Worm (Caenorhabditis elegans) whole organism, L4/young adult: Measurements from ENCODE around the gene Y71H2AM.1.

Source experiments
- W03F9.2 ChIP-seq: fragments of 150-350 bp; optimal IDR thresholded peaks from 2 replicates; lab custom pipeline; 2014; ENCODE audit warnings: missing biosample characterization, missing genetic modification characterization
- dao-5 ChIP-seq: sonication (generic microtip); optimal IDR thresholded peaks from 2 replicates; lab custom pipeline; 2016; ENCODE audit warnings: missing genotype, missing genetic modification characterization, moderate library complexity, missing compliant biosample characterization

DNA sequence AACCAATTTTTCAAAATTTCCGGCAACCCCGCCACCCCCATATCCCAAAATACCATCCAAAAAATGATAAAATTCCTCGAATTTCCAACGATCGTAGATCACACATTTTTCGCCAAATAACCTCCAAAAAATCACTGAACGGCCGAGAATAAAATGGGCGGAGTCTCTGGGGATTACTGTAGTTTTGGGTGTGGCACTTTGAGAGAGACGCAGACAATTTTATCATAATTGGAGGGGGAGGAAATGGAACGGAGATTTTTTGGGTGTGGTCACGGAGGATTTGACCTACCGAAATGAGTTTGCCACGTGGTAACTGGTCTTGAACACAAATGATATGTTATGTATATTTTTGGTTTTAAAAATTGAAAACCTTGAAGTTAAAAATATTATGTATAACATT, 41.5 kb downstream of the Y71H2AM.1 start:
- TF ChIP-seq dao-5 (tag; lab: Kevin White, UChicago) (no peak), W03F9.2 (tag; lab: Kevin White, UChicago) (no peak)
